Fruit fly (Drosophila melanogaster) whole organism, embryonic: ENCODE data around the gene CG8507.

Experiments used
- Bdp1 ChIP-seq: fragments of 200-800 bp; sonication (Bioruptor generic); optimal IDR thresholded peaks from 3 replicates; lab custom pipeline; 2016; ENCODE audit warnings: missing biosample characterization, missing genetic modification characterization
- Bteb2 ChIP-seq: fragments of 200-800 bp; sonication (Bioruptor generic); optimal IDR thresholded peaks from 2 replicates; lab custom pipeline; 2016; ENCODE audit warnings: missing biosample characterization, missing genetic modification characterization
- CG11696 ChIP-seq: fragments of 200-800 bp; sonication (Bioruptor generic); IDR thresholded peaks from 2 replicates; pipeline ENCODE4 v1.3.6; 2022; ENCODE audit warnings: missing biosample characterization, missing genetic modification characterization
- CG14014 ChIP-seq: fragments of 200-800 bp; sonication (Bioruptor generic); IDR thresholded peaks from 2 replicates; pipeline ENCODE4 v1.3.6; 2022; ENCODE audit warnings: missing biosample characterization, missing genetic modification characterization
- CG15514 ChIP-seq: fragments of 200-800 bp; sonication (Bioruptor generic); optimal IDR thresholded peaks from 3 replicates; lab custom pipeline; 2017; ENCODE audit warnings: missing biosample characterization, missing genetic modification characterization, mild to moderate bottlenecking, moderate library complexity, missing genetic modification reagents
- CG15601 ChIP-seq: fragments of 200-800 bp; sonication (Bioruptor generic); optimal IDR thresholded peaks from 3 replicates; lab custom pipeline; 2019; ENCODE audit warnings: missing biosample characterization, mild to moderate bottlenecking, missing genetic modification characterization, moderate library complexity
- CG16779 ChIP-seq: fragments of 200-800 bp; sonication (Bioruptor generic); IDR thresholded peaks from 2 replicates; pipeline ENCODE4 v1.3.6; 2022; ENCODE audit warnings: missing biosample characterization, missing genetic modification characterization
- CG16863 ChIP-seq: fragments of 200-800 bp; sonication (Bioruptor generic); optimal IDR thresholded peaks from 3 replicates; lab custom pipeline; 2016; ENCODE audit warnings: missing biosample characterization, missing genetic modification characterization
- CG17328 ChIP-seq: fragments of 200-800 bp; sonication (Bioruptor generic); IDR thresholded peaks from 2 replicates; pipeline ENCODE4 v1.3.6; 2022; ENCODE audit warnings: missing biosample characterization, missing genetic modification characterization
- CG18764 ChIP-seq: fragments of 200-800 bp; sonication (Bioruptor generic); optimal IDR thresholded peaks from 3 replicates; lab custom pipeline; 2016; ENCODE audit warnings: missing biosample characterization, missing genetic modification characterization
- CG32767 ChIP-seq: fragments of 200-800 bp; sonication (Bioruptor generic); IDR thresholded peaks from 2 replicates; pipeline ENCODE4 v1.3.6; 2022; ENCODE audit warnings: missing biosample characterization, missing genetic modification characterization
- CG3995 ChIP-seq: fragments of 200-800 bp; sonication (Bioruptor generic); optimal IDR thresholded peaks from 3 replicates; lab custom pipeline; 2016; ENCODE audit warnings: missing biosample characterization, missing genetic modification characterization
- CG4360 ChIP-seq: fragments of 200-800 bp; sonication (Bioruptor generic); IDR thresholded peaks from 2 replicates; pipeline ENCODE4 v1.3.6; 2022; ENCODE audit warnings: missing biosample characterization, missing genetic modification characterization
- CG4617 ChIP-seq: fragments of 200-800 bp; sonication (Bioruptor generic); optimal IDR thresholded peaks from 3 replicates; lab custom pipeline; 2016; ENCODE audit warnings: missing biosample characterization, missing genetic modification characterization, borderline replicate concordance
- CG6272 ChIP-seq: fragments of 200-800 bp; sonication (Bioruptor generic); IDR thresholded peaks from 2 replicates; pipeline ENCODE4 v1.3.6; 2022; ENCODE audit warnings: missing biosample characterization, missing genetic modification characterization
- Dll ChIP-seq: fragments of 200-800 bp; sonication (Bioruptor generic); IDR thresholded peaks from 4 replicates; pipeline ENCODE4 v1.3.6; 2022; ENCODE audit warnings: missing biosample characterization, missing genetic modification characterization; ENCODE audit not compliant: partially characterized antibody
- ERR ChIP-seq: fragments of 200-800 bp; sonication (Bioruptor generic); optimal IDR thresholded peaks from 2 replicates; lab custom pipeline; 2016; ENCODE audit warnings: missing biosample characterization, missing genetic modification characterization
- Gsc ChIP-seq: fragments of 200-800 bp; sonication (Bioruptor generic); IDR thresholded peaks from 2 replicates; pipeline ENCODE4 v1.3.6; 2022; ENCODE audit warnings: missing biosample characterization, missing genetic modification characterization
- H2.0 ChIP-seq: fragments of 200-800 bp; sonication (Bioruptor generic); IDR thresholded peaks from 2 replicates; pipeline ENCODE4 v1.3.6; 2022; ENCODE audit warnings: missing biosample characterization, missing genetic modification characterization
- HLH54F ChIP-seq: fragments of 200-800 bp; sonication (Bioruptor generic); optimal IDR thresholded peaks from 3 replicates; lab custom pipeline; 2016; ENCODE audit warnings: missing biosample characterization, missing genetic modification characterization
- Hey ChIP-seq: fragments of 200-800 bp; sonication (Bioruptor generic); optimal IDR thresholded peaks from 3 replicates; lab custom pipeline; 2018; ENCODE audit warnings: missing biosample characterization, mild to moderate bottlenecking, missing genetic modification characterization
- Hr3 ChIP-seq: fragments of 200-800 bp; sonication (Bioruptor generic); optimal IDR thresholded peaks from 3 replicates; lab custom pipeline; 2016; ENCODE audit warnings: missing biosample characterization, missing genetic modification characterization
- Hr51 ChIP-seq, 2 experiments: fragments of 200-800 bp; sonication (Bioruptor generic); optimal IDR thresholded peaks; 2 replicates in 1 of 2; 3 replicates in 1 of 2; lab custom pipeline; 2016 to 2018; ENCODE audit warnings: missing biosample characterization in 2 of 2, missing genetic modification characterization in 2 of 2, mild to moderate bottlenecking in 1 of 2, moderate library complexity in 1 of 2
- Lhr ChIP-seq: fragments of 200-800 bp; sonication (Bioruptor generic); optimal IDR thresholded peaks from 3 replicates; lab custom pipeline; 2017; ENCODE audit warnings: mild to moderate bottlenecking, missing biosample characterization, missing genetic modification reagents, missing genetic modification characterization
- MBD-R2 ChIP-seq: fragments of 200-800 bp; sonication (Bioruptor generic); IDR thresholded peaks from 2 replicates; pipeline ENCODE4 v1.3.6; 2022; ENCODE audit warnings: missing biosample characterization, missing genetic modification characterization
- Side ChIP-seq: fragments of 200-800 bp; sonication (Bioruptor generic); optimal IDR thresholded peaks from 2 replicates; lab custom pipeline; 2016; ENCODE audit warnings: missing biosample characterization, missing genetic modification characterization
- Stat92E ChIP-seq, 3 experiments: fragments of >200 bp in 2 of 3; fragments of 200-800 bp in 1 of 3; sonication (Bioruptor generic) in 1 of 3; optimal IDR thresholded peaks; 2 replicates each; lab custom pipeline; 2017 to 2019; ENCODE audit warnings: missing biosample characterization in 3 of 3, missing genetic modification characterization in 3 of 3, mild to moderate bottlenecking in 1 of 3, moderate library complexity in 1 of 3
- Taf1 ChIP-seq: fragments of 200-800 bp; sonication (Bioruptor generic); IDR thresholded peaks from 2 replicates; pipeline ENCODE4 v1.3.6; 2022; ENCODE audit warnings: missing biosample characterization, missing genetic modification characterization
- Trl ChIP-seq, 3 experiments: fragments of >200 bp in 2 of 3; fragments of 200-800 bp in 1 of 3; sonication (Bioruptor generic) in 1 of 3; optimal IDR thresholded peaks; 2 replicates in 1 of 3; 3 replicates in 2 of 3; lab custom pipeline; 2016 to 2017; ENCODE audit warnings: missing biosample characterization in 1 of 3, missing genetic modification characterization in 1 of 3
- Usf ChIP-seq: fragments of 200-800 bp; sonication (Bioruptor generic); optimal IDR thresholded peaks from 2 replicates; lab custom pipeline; 2017; ENCODE audit warnings: missing genotype, missing biosample characterization, missing genetic modification characterization
- Vsx1 ChIP-seq: fragments of 200-800 bp; sonication (Bioruptor generic); optimal IDR thresholded peaks from 2 replicates; lab custom pipeline; 2017; ENCODE audit warnings: missing biosample characterization, mild to moderate bottlenecking, missing genetic modification characterization, missing genetic modification reagents
- cad ChIP-seq: fragments of >200 bp; optimal IDR thresholded peaks from 2 replicates; lab custom pipeline; 2017; ENCODE audit warnings: missing biosample characterization, missing genetic modification characterization
- cato ChIP-seq: fragments of 200-800 bp; sonication (Bioruptor generic); optimal IDR thresholded peaks from 2 replicates; lab custom pipeline; 2016; ENCODE audit warnings: missing biosample characterization, missing genetic modification characterization, borderline replicate concordance
- caup ChIP-seq: fragments of 200-800 bp; sonication (Bioruptor generic); optimal IDR thresholded peaks from 3 replicates; lab custom pipeline; 2017; ENCODE audit warnings: missing biosample characterization, mild to moderate bottlenecking, missing genetic modification characterization, moderate library complexity; ENCODE audit not compliant: severe bottlenecking
- crc ChIP-seq: fragments of 200-800 bp; sonication (Bioruptor generic); optimal IDR thresholded peaks from 2 replicates; lab custom pipeline; 2016; ENCODE audit warnings: missing biosample characterization, missing genetic modification characterization
- crol ChIP-seq: fragments of 200-800 bp; sonication (Bioruptor generic); IDR thresholded peaks from 2 replicates; pipeline ENCODE4 v1.3.6; 2022; ENCODE audit warnings: missing biosample characterization, missing genetic modification characterization
- dpn ChIP-seq, 2 experiments: fragments of 200-800 bp; sonication (Bioruptor generic); optimal IDR thresholded peaks; 3 replicates each; lab custom pipeline; 2016; ENCODE audit warnings: missing biosample characterization in 2 of 2, missing genetic modification characterization in 2 of 2
- eyg ChIP-seq: fragments of 200-800 bp; sonication (Bioruptor generic); optimal IDR thresholded peaks from 3 replicates; lab custom pipeline; 2016; ENCODE audit warnings: missing biosample characterization, missing genetic modification characterization
- gem ChIP-seq: fragments of 200-800 bp; sonication (Bioruptor generic); optimal IDR thresholded peaks from 2 replicates; lab custom pipeline; 2019; ENCODE audit warnings: missing biosample characterization, mild to moderate bottlenecking, missing genetic modification characterization, moderate library complexity
- her ChIP-seq: fragments of 200-800 bp; sonication (Bioruptor generic); optimal IDR thresholded peaks from 2 replicates; lab custom pipeline; 2016; ENCODE audit warnings: missing biosample characterization, missing genetic modification characterization
- kni ChIP-seq: fragments of 200-800 bp; sonication (Bioruptor generic); optimal IDR thresholded peaks from 3 replicates; lab custom pipeline; 2017; ENCODE audit warnings: mild to moderate bottlenecking, missing biosample characterization, missing genetic modification reagents, missing genetic modification characterization
- nau ChIP-seq: fragments of 200-800 bp; sonication (Bioruptor generic); optimal IDR thresholded peaks from 3 replicates; lab custom pipeline; 2017; ENCODE audit warnings: missing biosample characterization, mild to moderate bottlenecking, missing genetic modification characterization, missing genetic modification reagents
- nerfin-2 ChIP-seq: fragments of 200-800 bp; sonication (Bioruptor generic); IDR thresholded peaks from 2 replicates; pipeline ENCODE4 v1.3.6; 2022; ENCODE audit warnings: missing biosample characterization, missing genetic modification characterization; ENCODE audit not compliant: partially characterized antibody
- org-1 ChIP-seq: fragments of 200-800 bp; sonication (Bioruptor generic); optimal IDR thresholded peaks from 2 replicates; lab custom pipeline; 2017; ENCODE audit warnings: missing biosample characterization, missing genetic modification characterization
- pfk ChIP-seq: fragments of 200-800 bp; sonication (Bioruptor generic); optimal IDR thresholded peaks from 2 replicates; lab custom pipeline; 2018; ENCODE audit warnings: missing biosample characterization, mild to moderate bottlenecking, missing genetic modification characterization, moderate library complexity
- ro ChIP-seq: fragments of 200-800 bp; sonication (Bioruptor generic); IDR thresholded peaks from 2 replicates; pipeline ENCODE4 v1.3.6; 2022; ENCODE audit warnings: missing biosample characterization, missing genetic modification characterization
- sug ChIP-seq: fragments of 200-800 bp; optimal IDR thresholded peaks from 2 replicates; lab custom pipeline; 2019; ENCODE audit warnings: missing biosample characterization, mild to moderate bottlenecking, missing genetic modification characterization, moderate library complexity
- tap ChIP-seq: fragments of 200-800 bp; optimal IDR thresholded peaks from 3 replicates; lab custom pipeline; 2019; ENCODE audit warnings: missing biosample characterization, mild to moderate bottlenecking, missing genetic modification characterization, moderate library complexity
- tin ChIP-seq: fragments of 200-800 bp; sonication (Bioruptor generic); optimal IDR thresholded peaks from 3 replicates; lab custom pipeline; 2016; ENCODE audit warnings: missing biosample characterization, missing genetic modification characterization
- tio ChIP-seq: fragments of 200-800 bp; sonication (Bioruptor generic); optimal IDR thresholded peaks from 2 replicates; lab custom pipeline; 2017; ENCODE audit warnings: missing biosample characterization, missing genetic modification characterization, inconsistent platforms

CG8507 gene

dm6 chr3R:9777941-9778360, 13.3 kb upstream of the CG8507 start, which contains the start of gene RpS29 (continued):
- TF ChIP-seq CG15601 (tag; lab: Kevin White, UChicago) (peak; percentile 81), ERR (GFP tag; lab: Kevin White, UChicago) (peak; percentile 85), kni (GFP tag; lab: Kevin White, UChicago) (peak; percentile 78), CG6272 (peak; percentile 83), nau (GFP tag; lab: Kevin White, UChicago) (no peak), Hr51 (GFP tag; optimal IDR thresholded peaks at IDR 0.05; lab: Kevin White, UChicago) (peak; percentile 50 to 85), tap (tag; lab: Kevin White, UChicago) (peak; percentile 38), Bdp1 (GFP tag; lab: Kevin White, UChicago) (peak; percentile 76), Taf1 (GFP tag; lab: Robert Waterston, UW) (0 out of 2 replicates have a peak, but pooled peaks have one; percentile 50), crc (GFP tag; lab: Kevin White, UChicago) (peak; percentile 69), caup (peak; percentile 92), Trl (optimal IDR thresholded peaks at IDR 0.05; lab: Kevin White, UChicago) (no peak), Trl (GFP tag; optimal IDR thresholded peaks at IDR 0.05; lab: Kevin White, UChicago) (peak; percentile 91), HLH54F (GFP tag; lab: Kevin White, UChicago) (peak; percentile 87), dpn (GFP tag; optimal IDR thresholded peaks at IDR 0.05; lab: Kevin White, UChicago) (peak; percentile 86 to 90), Bteb2 (peak; percentile 76), MBD-R2 (peak; percentile 78), cad (GFP tag; lab: Kevin White, UChicago) (no peak), cato (peak; percentile 38), CG15514 (GFP tag; lab: Kevin White, UChicago) (peak; percentile 95), Hr3 (GFP tag; lab: Kevin White, UChicago) (peak; percentile 50), gem (tag; lab: Kevin White, UChicago) (peak; percentile 61), CG14014 (peak; percentile 79), sug (tag; lab: Kevin White, UChicago) (peak; percentile 89), CG32767 (GFP tag; lab: Robert Waterston, UW) (peak; percentile 57; the same call in 1 of the 2 replicates), Stat92E (GFP tag; optimal IDR thresholded peaks at IDR 0.05; lab: Kevin White, UChicago) (peak in 1 of 3 experiments; percentile 23), CG11696 (GFP tag; lab: Robert Waterston, UW) (no peak), ro (GFP tag; lab: Robert Waterston, UW) (peak; percentile 54; the same call in 1 of the 2 replicates), Gsc (GFP tag; lab: Robert Waterston, UW) (no peak), her (GFP tag; lab: Kevin White, UChicago) (peak; percentile 89), org-1 (peak; percentile 15), Usf (GFP tag; lab: Kevin White, UChicago) (peak; percentile 58), Lhr (GFP tag; lab: Kevin White, UChicago) (peak; percentile 90), pfk (GFP tag; lab: Kevin White, UChicago) (peak; percentile 77), eyg (GFP tag; lab: Kevin White, UChicago) (peak; percentile 70), tin (GFP tag; lab: Kevin White, UChicago) (peak; percentile 74), CG17328 (GFP tag; lab: Robert Waterston, UW) (peak; percentile 74), Vsx1 (GFP tag; lab: Kevin White, UChicago) (peak; percentile 72), Side (GFP tag; lab: Kevin White, UChicago) (peak; percentile 86), tio (GFP tag; lab: Kevin White, UChicago) (no peak), CG16779 (GFP tag; lab: Robert Waterston, UW) (peak; percentile 67), CG4617 (GFP tag; lab: Kevin White, UChicago) (peak; percentile 75), CG18764 (peak; percentile 76), nerfin-2 (GFP tag; lab: Robert Waterston, UW) (peak; percentile 70), CG3995 (peak; percentile 74), H2.0 (GFP tag; lab: Robert Waterston, UW) (peak; percentile 74), Hey (tag; lab: Kevin White, UChicago) (peak; percentile 74), CG16863 (GFP tag; lab: Kevin White, UChicago) (peak; percentile 77), crol (GFP tag; lab: Robert Waterston, UW) (no peak), Dll (GFP tag; lab: Robert Waterston, UW) (peak; percentile 91), CG4360 (GFP tag; lab: Robert Waterston, UW) (no peak)
